Worm (Caenorhabditis elegans): ENCODE measurements around the gene Y49E10.18.

Gene Y49E10.18

DNA sequence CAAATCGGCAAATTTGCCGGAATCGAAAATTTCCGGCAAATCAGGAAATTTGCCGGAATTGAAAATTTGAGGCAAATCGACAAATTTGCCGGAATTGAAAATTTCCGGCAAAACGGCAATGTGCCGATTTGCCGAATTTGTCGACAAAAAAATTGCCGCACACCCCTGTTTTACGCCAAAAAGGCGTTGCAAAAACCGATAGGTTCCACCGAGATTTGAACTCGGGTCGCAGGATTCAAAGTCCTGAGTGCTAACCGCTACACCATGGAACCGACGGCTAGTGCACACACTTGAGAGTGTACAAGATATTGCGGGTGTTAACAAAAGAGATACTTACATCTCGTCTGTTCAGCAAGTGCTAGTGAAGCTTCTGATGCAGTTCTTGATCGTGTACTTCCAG, 46.2 kb downstream of the Y49E10.18 start:
- TF ChIP-seq pqm-1 (tag; optimal IDR thresholded peaks at IDR 0.05): no peak
- TF ChIP-seq unc-42 (tag; optimal IDR thresholded peaks at IDR 0.05): no peak
- TF ChIP-seq tbx-7 (tag; optimal IDR thresholded peaks at IDR 0.05): no peak
- TF ChIP-seq fkh-6 (tag; optimal IDR thresholded peaks at IDR 0.05): peak; percentile 20
- TF ChIP-seq pros-1 (tag; optimal IDR thresholded peaks at IDR 0.05): no peak
- TF ChIP-seq ets-4 (tag; optimal IDR thresholded peaks at IDR 0.05): no peak
- TF ChIP-seq ama-1 (optimal IDR thresholded peaks at IDR 0.05): no peak
- no peak for TF ChIP-seq hlh-30 (tag; optimal IDR thresholded peaks at IDR 0.05; ENCODE audit: insufficient read depth)
- TF ChIP-seq pat-9 (tag; optimal IDR thresholded peaks at IDR 0.05): peak; percentile 61
- peak; percentile 47 for TF ChIP-seq ztf-16 (tag; optimal IDR thresholded peaks at IDR 0.05)
- no peak for TF ChIP-seq ceh-22 (tag; optimal IDR thresholded peaks at IDR 0.05)
- TF ChIP-seq npax-4 (tag; optimal IDR thresholded peaks at IDR 0.05): peak; percentile 36
- TF ChIP-seq pha-2 (tag; optimal IDR thresholded peaks at IDR 0.05): no peak
- TF ChIP-seq elt-4 (tag; optimal IDR thresholded peaks at IDR 0.05): no peak
- TF ChIP-seq elt-2 (tag; optimal IDR thresholded peaks at IDR 0.05): peak; percentile 48
- TF ChIP-seq gmeb-2 (tag; optimal IDR thresholded peaks at IDR 0.05): peak; percentile 53
- no peak for TF ChIP-seq nfya-1 (tag; optimal IDR thresholded peaks at IDR 0.05)
- TF ChIP-seq hlh-8 (tag; optimal IDR thresholded peaks at IDR 0.05): no peak
- TF ChIP-seq ttx-3 (tag; optimal IDR thresholded peaks at IDR 0.05): peak; percentile 32
- TF ChIP-seq pha-4 (tag; optimal IDR thresholded peaks at IDR 0.05): no peak
- TF ChIP-seq nhr-11 (tag; optimal IDR thresholded peaks at IDR 0.05): no peak
- TF ChIP-seq eyg-1 (tag; optimal IDR thresholded peaks at IDR 0.05): no peak
- no peak for TF ChIP-seq ceh-30 (tag; optimal IDR thresholded peaks at IDR 0.05)
- TF ChIP-seq ceh-24 (tag; optimal IDR thresholded peaks at IDR 0.05): no peak
- no peak for TF ChIP-seq ceh-14 (tag; optimal IDR thresholded peaks at IDR 0.05)
- TF ChIP-seq madf-2 (tag; optimal IDR thresholded peaks at IDR 0.05): no peak
- peak; percentile 33 for TF ChIP-seq Y22D7AL.16 (tag; optimal IDR thresholded peaks at IDR 0.05)
- TF ChIP-seq rnt-1 (tag; optimal IDR thresholded peaks at IDR 0.05): peak; percentile 10
- TF ChIP-seq fax-1 (tag; optimal IDR thresholded peaks at IDR 0.05): no peak
- TF ChIP-seq C08G9.2 (tag; optimal IDR thresholded peaks at IDR 0.05): peak; percentile 58
- TF ChIP-seq hlh-6 (tag; optimal IDR thresholded peaks at IDR 0.05): no peak
- TF ChIP-seq ref-2 (tag; optimal IDR thresholded peaks at IDR 0.05): peak; percentile 63
- no peak for TF ChIP-seq ceh-2 (tag; optimal IDR thresholded peaks at IDR 0.05)
- TF ChIP-seq zip-5 (tag; optimal IDR thresholded peaks at IDR 0.05): peak; percentile 4
- TF ChIP-seq mec-3 (tag; optimal IDR thresholded peaks at IDR 0.05; ENCODE audit: borderline replicate concordance): no peak
- peak; percentile 48; the same call in 1 of the 2 replicates for TF ChIP-seq unc-3 (GFP tag; conservative IDR thresholded peaks at IDR 0.05)
- TF ChIP-seq unc-3 (tag; optimal IDR thresholded peaks at IDR 0.05): peak; percentile 20
- peak; percentile 16 for TF ChIP-seq ceh-18 (tag; optimal IDR thresholded peaks at IDR 0.05)
- no peak for TF ChIP-seq odd-2 (tag; optimal IDR thresholded peaks at IDR 0.05)
- TF ChIP-seq che-1 (tag; optimal IDR thresholded peaks at IDR 0.05): peak; percentile 68
- TF ChIP-seq syd-9 (tag; optimal IDR thresholded peaks at IDR 0.05): peak; percentile 32
- no peak for TF ChIP-seq pax-1 (tag; optimal IDR thresholded peaks at IDR 0.05)
- TF ChIP-seq sox-2 (GFP tag; IDR thresholded peaks at IDR 0.05): 0 out of 2 replicates have a peak, but pooled peaks have one; percentile 42
- TF ChIP-seq nhr-232 (tag; optimal IDR thresholded peaks at IDR 0.05): peak; percentile 23
- no peak for TF ChIP-seq fkh-10 (GFP tag; optimal IDR thresholded peaks at IDR 0.05)
- TF ChIP-seq ahr-1 (tag; optimal IDR thresholded peaks at IDR 0.05): no peak
- peak; percentile 54 for TF ChIP-seq ceh-6 (GFP tag; optimal IDR thresholded peaks at IDR 0.05)
- TF ChIP-seq ceh-45 (GFP tag; IDR thresholded peaks at IDR 0.05): 0 out of 2 replicates have a peak, but pooled peaks have one; percentile 42
- no peak for TF ChIP-seq K02D7.2 (tag; optimal IDR thresholded peaks at IDR 0.05)
- TF ChIP-seq lin-11 (tag; optimal IDR thresholded peaks at IDR 0.05): peak; percentile 44
- TF ChIP-seq ceh-31 (tag; optimal IDR thresholded peaks at IDR 0.05): no peak
- TF ChIP-seq ceh-34 (tag; optimal IDR thresholded peaks at IDR 0.05): peak; percentile 12
- peak; percentile 67 for TF ChIP-seq C38D4.7 (GFP tag; optimal IDR thresholded peaks at IDR 0.05)
- peak; percentile 3 for TF ChIP-seq T23F11.4 (GFP tag; optimal IDR thresholded peaks at IDR 0.05)
- TF ChIP-seq sdc-2 (tag; optimal IDR thresholded peaks at IDR 0.05): no peak
